Fruit fly (Drosophila melanogaster): ENCODE data around the gene mRpS34.

- TF ChIP-seq Myc (optimal IDR thresholded peaks at IDR 0.05) (no peak), psq (optimal IDR thresholded peaks at IDR 0.05) (no peak), insv (optimal IDR thresholded peaks at IDR 0.05) (no peak), Sin3A (optimal IDR thresholded peaks at IDR 0.05) (no peak), h (optimal IDR thresholded peaks at IDR 0.05) (no peak)
Observed at dm6 chr3L:16338703-16339102, 9.2 kb upstream of the mRpS34 start, which contains the start of gene CG4998.
